Worm (Caenorhabditis elegans) whole organism, mixed stage, embryonic: Measurements from ENCODE around the gene F37C12.10.

Source experiments
- M03D4.4 ChIP-seq: sonication (generic microtip); optimal IDR thresholded peaks from 2 replicates; lab custom pipeline; 2017; ENCODE audit warnings: mild to moderate bottlenecking, missing genetic modification characterization, missing compliant biosample characterization
- bed-3 ChIP-seq: fragments of 200-800 bp; sonication (Bioruptor generic); optimal IDR thresholded peaks from 3 replicates; lab custom pipeline; 2018; ENCODE audit warnings: mild to moderate bottlenecking, missing genetic modification characterization, moderate library complexity, missing compliant biosample characterization
- blmp-1 ChIP-seq: fragments of 150-350 bp; optimal IDR thresholded peaks from 2 replicates; lab custom pipeline; 2014; ENCODE audit warnings: missing biosample characterization, missing genetic modification characterization
- ceh-39 ChIP-seq: fragments of 150-350 bp; optimal IDR thresholded peaks from 2 replicates; lab custom pipeline; 2014; ENCODE audit warnings: missing biosample characterization, missing genetic modification characterization
- ceh-43 ChIP-seq: fragments of 200-800 bp; sonication (Bioruptor generic); optimal IDR thresholded peaks from 2 replicates; lab custom pipeline; 2018; ENCODE audit warnings: mild to moderate bottlenecking, missing genetic modification characterization, moderate library complexity, missing compliant biosample characterization
- ceh-83 ChIP-seq: fragments of 200-800 bp; sonication (Bioruptor generic); optimal IDR thresholded peaks from 2 replicates; lab custom pipeline; 2018; ENCODE audit warnings: mild to moderate bottlenecking, missing genetic modification characterization, missing compliant biosample characterization
- ces-1 ChIP-seq: fragments of 150-350 bp; optimal IDR thresholded peaks from 2 replicates; lab custom pipeline; 2014; ENCODE audit warnings: missing biosample characterization, missing genetic modification reagents, missing genetic modification characterization
- cnd-1 ChIP-seq: fragments of 200-800 bp; sonication (Bioruptor generic); optimal IDR thresholded peaks from 2 replicates; lab custom pipeline; 2018; ENCODE audit warnings: mild to moderate bottlenecking, missing genetic modification characterization, missing compliant biosample characterization
- drap-1 ChIP-seq: fragments of 200-800 bp; sonication (Bioruptor generic); optimal IDR thresholded peaks from 3 replicates; lab custom pipeline; 2018; ENCODE audit warnings: mild to moderate bottlenecking, missing genetic modification characterization, missing compliant biosample characterization
- elt-1 ChIP-seq: sonication (generic microtip); optimal IDR thresholded peaks from 2 replicates; lab custom pipeline; 2017; ENCODE audit warnings: missing genetic modification characterization, mild to moderate bottlenecking, missing compliant biosample characterization, antibody characterized with exemption, moderate library complexity, borderline replicate concordance; ENCODE audit not compliant: insufficient read depth
- elt-3 ChIP-seq: fragments of 150-350 bp; optimal IDR thresholded peaks from 2 replicates; lab custom pipeline; 2014; ENCODE audit warnings: missing biosample characterization, missing genetic modification characterization
- flh-1 ChIP-seq: fragments of 200-800 bp; sonication (Bioruptor generic); optimal IDR thresholded peaks from 2 replicates; lab custom pipeline; 2018; ENCODE audit warnings: mild to moderate bottlenecking, missing genetic modification characterization, moderate library complexity, missing compliant biosample characterization
- ham-2 ChIP-seq: fragments of 200-800 bp; sonication (Bioruptor generic); optimal IDR thresholded peaks from 2 replicates; lab custom pipeline; 2018; ENCODE audit warnings: mild to moderate bottlenecking, missing genetic modification characterization, missing compliant biosample characterization
- hlh-1 ChIP-seq: fragments of 150-350 bp; optimal IDR thresholded peaks from 2 replicates; lab custom pipeline; 2014; ENCODE audit warnings: missing biosample characterization, missing genetic modification reagents, missing genetic modification characterization
- lin-13 ChIP-seq: fragments of 150-350 bp; optimal IDR thresholded peaks from 2 replicates; lab custom pipeline; 2014; ENCODE audit warnings: missing biosample characterization, missing genetic modification characterization
- lsy-2 ChIP-seq: fragments of 150-350 bp; optimal IDR thresholded peaks from 2 replicates; lab custom pipeline; 2014; ENCODE audit warnings: missing biosample characterization, missing genetic modification characterization
- mab-5 ChIP-seq: fragments of 150-350 bp; optimal IDR thresholded peaks from 2 replicates; lab custom pipeline; 2014; ENCODE audit warnings: missing biosample characterization, missing genetic modification characterization
- nhr-12 ChIP-seq: fragments of 150-350 bp; optimal IDR thresholded peaks from 2 replicates; lab custom pipeline; 2014; ENCODE audit warnings: missing biosample characterization, missing genetic modification characterization
- nhr-2 ChIP-seq: fragments of 150-350 bp; optimal IDR thresholded peaks from 2 replicates; lab custom pipeline; 2014; ENCODE audit warnings: missing biosample characterization, missing genetic modification characterization
- nhr-237 ChIP-seq: fragments of 150-350 bp; optimal IDR thresholded peaks from 2 replicates; lab custom pipeline; 2014; ENCODE audit warnings: missing biosample characterization, missing genetic modification characterization
- nhr-28 ChIP-seq: fragments of 150-350 bp; optimal IDR thresholded peaks from 2 replicates; lab custom pipeline; 2014; ENCODE audit warnings: missing biosample characterization, missing genetic modification characterization
- nhr-76 ChIP-seq: sonication (generic microtip); optimal IDR thresholded peaks from 2 replicates; lab custom pipeline; 2017; ENCODE audit warnings: missing biosample characterization, missing genetic modification characterization
- pha-4 ChIP-seq: fragments of 150-350 bp; optimal IDR thresholded peaks from 2 replicates; lab custom pipeline; 2018; ENCODE audit warnings: missing biosample characterization, missing genetic modification reagents, missing genetic modification characterization
- sem-2 ChIP-seq: fragments of 200-800 bp; sonication (Bioruptor generic); optimal IDR thresholded peaks from 2 replicates; lab custom pipeline; 2018; ENCODE audit warnings: mild to moderate bottlenecking, missing genetic modification characterization, missing compliant biosample characterization
- snpc-4 ChIP-seq: fragments of 150-350 bp; optimal IDR thresholded peaks from 2 replicates; lab custom pipeline; 2014; ENCODE audit warnings: missing biosample characterization, missing genetic modification characterization
- sptf-1 ChIP-seq: sonication (generic microtip); optimal IDR thresholded peaks from 2 replicates; lab custom pipeline; 2017; ENCODE audit warnings: mild to moderate bottlenecking, missing genetic modification characterization, moderate library complexity, missing compliant biosample characterization
- tbx-8 ChIP-seq: fragments of 200-800 bp; sonication (Bioruptor generic); optimal IDR thresholded peaks from 2 replicates; lab custom pipeline; 2018; ENCODE audit warnings: mild to moderate bottlenecking, missing genetic modification characterization, moderate library complexity, missing compliant biosample characterization
- unc-120 ChIP-seq: sonication (generic microtip); optimal IDR thresholded peaks from 2 replicates; lab custom pipeline; 2017; ENCODE audit warnings: missing genetic modification characterization, missing compliant biosample characterization; ENCODE audit not compliant: poor library complexity, severe bottlenecking
- unc-39 ChIP-seq: fragments of 150-350 bp; optimal IDR thresholded peaks from 2 replicates; lab custom pipeline; 2014; ENCODE audit warnings: missing biosample characterization, missing genetic modification characterization
- zip-8 ChIP-seq: fragments of 150-350 bp; optimal IDR thresholded peaks from 2 replicates; lab custom pipeline; 2014; ENCODE audit warnings: missing biosample characterization, missing genetic modification characterization
- ztf-11 ChIP-seq: fragments of 150-350 bp; optimal IDR thresholded peaks from 2 replicates; lab custom pipeline; 2014; ENCODE audit warnings: missing biosample characterization, missing genetic modification characterization

Gene F37C12.10

ce11 chrIII:7203130-7203775 lies 15.1 kb upstream of the F37C12.10 start:
- TF ChIP-seq tbx-8 (no peak), ceh-83 (no peak), nhr-237 (tag; lab: Kevin White, UChicago) (no peak), ceh-39 (tag; lab: Kevin White, UChicago) (no peak), ztf-11 (tag; lab: Kevin White, UChicago) (no peak), elt-1 (tag; lab: Kevin White, UChicago) (no peak), elt-3 (tag; lab: Kevin White, UChicago) (no peak), nhr-76 (tag; lab: Kevin White, UChicago) (no peak), flh-1 (no peak), sem-2 (GFP tag; lab: Kevin White, UChicago) (no peak), mab-5 (tag; lab: Kevin White, UChicago) (no peak), unc-120 (tag; lab: Kevin White, UChicago) (no peak), snpc-4 (tag; lab: Kevin White, UChicago) (no peak), cnd-1 (tag; lab: Kevin White, UChicago) (no peak), hlh-1 (tag; lab: Kevin White, UChicago) (no peak), bed-3 (GFP tag; lab: Kevin White, UChicago) (no peak), zip-8 (no peak), ceh-43 (no peak), M03D4.4 (tag; lab: Kevin White, UChicago) (no peak)
- TF ChIP-seq, all 35 proteins: peak for 0

ce11 chrIII:7201378-7202256 lies 13.4 kb upstream of the F37C12.10 start, which contains the start of gene dpy-31:
dpy-31 (plus strand) TSS chrIII:7202206.
- no peak for TF ChIP-seq bed-3 (GFP tag; lab: Kevin White, UChicago)
- peak; percentile 24 for TF ChIP-seq elt-3 (tag; lab: Kevin White, UChicago)
- no peak for TF ChIP-seq nhr-28 (tag; lab: Kevin White, UChicago)
- no peak for TF ChIP-seq nhr-12
- TF ChIP-seq snpc-4 (tag; lab: Kevin White, UChicago) = no peak
- TF ChIP-seq unc-120 (tag; lab: Kevin White, UChicago) = no peak
- no peak for TF ChIP-seq unc-39 (tag; lab: Kevin White, UChicago)
- TF ChIP-seq cnd-1 (tag; lab: Kevin White, UChicago) = no peak
- TF ChIP-seq blmp-1 (tag; lab: Kevin White, UChicago) = peak; percentile 93
- no peak for TF ChIP-seq tbx-8
- no peak for TF ChIP-seq flh-1
- no peak for TF ChIP-seq ztf-11 (tag; lab: Kevin White, UChicago)
- no peak for TF ChIP-seq lin-13 (tag; lab: Kevin White, UChicago)
- TF ChIP-seq nhr-2 (tag; lab: Kevin White, UChicago) = no peak
- TF ChIP-seq ham-2 = peak; percentile 19
- TF ChIP-seq ceh-83 = no peak
- no peak for TF ChIP-seq drap-1 (GFP tag; lab: Kevin White, UChicago)
- TF ChIP-seq pha-4 = no peak

ce11 chrIII:7199467-7199866 lies 11.3 kb upstream of the F37C12.10 start:
- TF ChIP-seq blmp-1 (tag; lab: Kevin White, UChicago) (peak; percentile 17), snpc-4 (tag; lab: Kevin White, UChicago) (no peak), nhr-12 (no peak), ces-1 (GFP tag; lab: Kevin White, UChicago) (no peak)

- TF ChIP-seq lin-13 (tag; lab: Kevin White, UChicago) (no peak), nhr-2 (tag; lab: Kevin White, UChicago) (peak; percentile 4), blmp-1 (tag; lab: Kevin White, UChicago) (no peak), sptf-1 (peak; percentile 66), ceh-83 (no peak), nhr-76 (tag; lab: Kevin White, UChicago) (no peak), elt-3 (tag; lab: Kevin White, UChicago) (no peak), pha-4 (peak; percentile 24), hlh-1 (tag; lab: Kevin White, UChicago) (no peak), lsy-2 (tag; lab: Kevin White, UChicago) (peak; percentile 65), ceh-39 (tag; lab: Kevin White, UChicago) (no peak), cnd-1 (tag; lab: Kevin White, UChicago) (no peak), nhr-28 (tag; lab: Kevin White, UChicago) (no peak), nhr-237 (tag; lab: Kevin White, UChicago) (peak; percentile 39), bed-3 (GFP tag; lab: Kevin White, UChicago) (no peak), ces-1 (GFP tag; lab: Kevin White, UChicago) (peak; percentile 28)
Measured at ce11 chrIII:7198838-7199237, 10.7 kb upstream of the F37C12.10 start, which contains the start of gene pfd-5. pfd-5 (minus strand) TSS chrIII:7198884.
